In the genomic region with DNA sequence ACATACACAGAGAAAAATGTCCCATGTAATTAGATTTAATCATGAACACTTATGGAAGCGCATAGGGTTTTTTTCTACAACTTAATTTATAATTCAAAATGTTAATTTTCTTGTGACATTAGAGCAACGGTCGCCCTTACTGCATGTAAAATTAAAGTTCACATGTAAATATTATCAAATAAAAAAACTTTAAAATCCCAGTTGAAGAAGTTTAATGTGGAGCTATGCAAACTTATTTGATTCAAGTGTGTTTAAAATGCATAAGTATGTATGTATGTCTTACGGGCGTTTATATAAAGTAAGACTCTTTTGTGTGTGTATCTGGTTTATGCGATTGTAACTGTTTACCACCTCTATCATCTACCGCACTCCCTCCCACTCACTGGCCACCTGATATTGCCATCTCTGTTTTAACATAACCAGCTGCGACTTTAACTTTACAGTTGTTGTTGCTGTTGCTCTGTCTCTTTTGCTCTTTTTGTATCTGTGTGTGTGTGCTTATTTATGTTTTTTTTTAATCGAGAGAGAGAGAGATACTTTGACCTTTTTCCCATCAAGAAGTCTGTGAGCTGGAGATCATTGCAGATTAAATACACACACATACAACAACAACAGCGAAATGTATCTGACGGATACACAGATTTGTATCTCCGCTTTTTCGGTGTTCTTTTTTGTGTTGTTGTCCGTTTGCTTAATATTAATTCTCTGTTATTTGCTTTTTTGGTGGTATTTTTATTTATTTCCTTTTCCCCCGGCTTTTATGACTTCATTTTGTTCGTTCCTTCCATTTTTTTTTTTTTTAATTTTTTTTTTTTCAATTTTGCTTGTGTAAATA, we compare ENCODE assay signal across 1 fruit fly cellular context.
TF ChIP-seq lines count a peak whose summit lies in the region.

No protein-coding gene starts in this region.

TF ChIP-seq in whole organism, embryonic, 481 proteins besides CTCF, POLR2A, EP300 and RAD21 (continued from another document):
- peak; percentile 48 for TF ChIP-seq cato (GFP tag; optimal IDR thresholded peaks at IDR 0.05; lab: Kevin White, UChicago; ENCODE audit: borderline replicate concordance)
- peak; percentile 60 for TF ChIP-seq Ets97D (GFP tag; optimal IDR thresholded peaks at IDR 0.05; lab: Kevin White, UChicago)
- no peak for TF ChIP-seq CG10565 (GFP tag; optimal IDR thresholded peaks at IDR 0.05; lab: Kevin White, UChicago)
- TF ChIP-seq CG17328 (GFP tag; IDR thresholded peaks at IDR 0.05; lab: Robert Waterston, UW), result peak; percentile 79
- TF ChIP-seq Dbx (GFP tag; IDR thresholded peaks at IDR 0.05; lab: Robert Waterston, UW), result no peak
- no peak for TF ChIP-seq NFAT (GFP tag; IDR thresholded peaks at IDR 0.05; lab: Robert Waterston, UW)
- TF ChIP-seq zfh1 (GFP tag; IDR thresholded peaks at IDR 0.05; lab: Robert Waterston, UW), result peak; percentile 51; the same call in 2 of the 3 replicates
- peak; percentile 77 for TF ChIP-seq en (GFP tag; optimal IDR thresholded peaks at IDR 0.05; lab: Kevin White, UChicago)
- peak; percentile 82 for TF ChIP-seq Asciz (GFP tag; optimal IDR thresholded peaks at IDR 0.05; lab: Kevin White, UChicago)
- peak; percentile 81 for TF ChIP-seq croc (GFP tag; conservative IDR thresholded peaks at IDR 0.05; lab: Robert Waterston, UW)
- TF ChIP-seq pb (GFP tag; optimal IDR thresholded peaks at IDR 0.05; lab: Kevin White, UChicago), result peak; percentile 51
- TF ChIP-seq Camta (GFP tag; optimal IDR thresholded peaks at IDR 0.05; lab: Kevin White, UChicago), result peak; percentile 84
- peak; percentile 96 for TF ChIP-seq CG7839 (tag; optimal IDR thresholded peaks at IDR 0.05; lab: Kevin White, UChicago)
- peak; percentile 90 for TF ChIP-seq Xbp1 (GFP tag; optimal IDR thresholded peaks at IDR 0.05; lab: Kevin White, UChicago)
- TF ChIP-seq B-H1 (GFP tag; IDR thresholded peaks at IDR 0.05; lab: Robert Waterston, UW), result peak; percentile 56
- peak; percentile 54 for TF ChIP-seq NK7.1 (GFP tag; optimal IDR thresholded peaks at IDR 0.05; lab: Kevin White, UChicago)
- peak; percentile 15 for TF ChIP-seq CG15696 (tag; optimal IDR thresholded peaks at IDR 0.05; lab: Kevin White, UChicago)
- peak; percentile 60 for TF ChIP-seq Side (GFP tag; optimal IDR thresholded peaks at IDR 0.05; lab: Kevin White, UChicago)
- peak; percentile 32; the same call in 1 of the 2 replicates for TF ChIP-seq Rx (GFP tag; IDR thresholded peaks at IDR 0.05; lab: Robert Waterston, UW)
- TF ChIP-seq zfh2 (GFP tag; optimal IDR thresholded peaks at IDR 0.05; lab: Kevin White, UChicago), result peak; percentile 60
- TF ChIP-seq Hr78 (GFP tag; optimal IDR thresholded peaks at IDR 0.05; lab: Kevin White, UChicago), result peak in 1 of 2 experiments; percentile 85
- TF ChIP-seq unc-4 (GFP tag; IDR thresholded peaks at IDR 0.05; lab: Robert Waterston, UW; ENCODE audit: partially characterized antibody), result 0 out of 2 replicates have a peak, but pooled peaks have one; percentile 27
- peak; percentile 44 for TF ChIP-seq ems (GFP tag; optimal IDR thresholded peaks at IDR 0.05; lab: Kevin White, UChicago)
- no peak for TF ChIP-seq ro (GFP tag; IDR thresholded peaks at IDR 0.05; lab: Robert Waterston, UW)
- TF ChIP-seq fd102C (GFP tag; optimal IDR thresholded peaks at IDR 0.05; lab: Kevin White, UChicago), result peak; percentile 48
- TF ChIP-seq emc (GFP tag; optimal IDR thresholded peaks at IDR 0.05; lab: Kevin White, UChicago), result no peak
- peak; percentile 97 for TF ChIP-seq CG4360 (GFP tag; IDR thresholded peaks at IDR 0.05; lab: Robert Waterston, UW)
